Fruit fly (Drosophila melanogaster) whole organism, larva: ENCODE results near the gene plx.

ENCODE experiments used
- noc ChIP-seq: fragments of 200-800 bp; sonication (Bioruptor generic); optimal IDR thresholded peaks from 3 replicates; lab custom pipeline; 2019; ENCODE audit warnings: missing biosample characterization, mild to moderate bottlenecking, missing genetic modification characterization, moderate library complexity

plx gene

DNA sequence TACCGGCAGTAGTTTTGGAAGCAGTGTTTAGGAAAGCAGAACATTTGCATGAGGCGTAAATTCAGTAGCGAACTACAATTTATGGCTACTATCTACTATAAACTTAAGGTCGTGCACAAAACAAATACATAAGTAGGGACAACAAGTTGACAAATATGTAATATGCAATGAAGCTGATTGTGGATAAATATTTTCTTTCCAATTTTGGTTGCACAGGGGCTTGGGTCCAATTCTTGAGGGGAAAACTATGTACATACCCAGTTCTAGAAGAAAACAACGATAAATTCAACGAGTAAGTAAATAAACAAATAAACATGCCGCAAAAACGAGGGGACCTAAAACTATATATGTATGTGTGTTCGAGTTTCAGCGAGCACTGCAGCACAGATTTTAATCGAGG is 75.3 kb downstream of the plx start:
- TF ChIP-seq noc (tag; lab: Kevin White, UChicago): no peak
